Worm (Caenorhabditis elegans) whole organism, L4/young adult: ENCODE measurements around the gene dao-2.

Source experiments
- W03F9.2 ChIP-seq: fragments of 150-350 bp; optimal IDR thresholded peaks from 2 replicates; lab custom pipeline; 2014; ENCODE audit warnings: missing biosample characterization, missing genetic modification characterization
- dao-5 ChIP-seq: sonication (generic microtip); optimal IDR thresholded peaks from 2 replicates; lab custom pipeline; 2016; ENCODE audit warnings: missing genotype, missing genetic modification characterization, moderate library complexity, missing compliant biosample characterization
- him-1 ChIP-seq: sonication (generic microtip); optimal IDR thresholded peaks from 2 replicates; lab custom pipeline; 2016; ENCODE audit warnings: missing genotype, missing genetic modification reagents, missing genetic modification characterization, missing compliant biosample characterization

Gene dao-2

DNA sequence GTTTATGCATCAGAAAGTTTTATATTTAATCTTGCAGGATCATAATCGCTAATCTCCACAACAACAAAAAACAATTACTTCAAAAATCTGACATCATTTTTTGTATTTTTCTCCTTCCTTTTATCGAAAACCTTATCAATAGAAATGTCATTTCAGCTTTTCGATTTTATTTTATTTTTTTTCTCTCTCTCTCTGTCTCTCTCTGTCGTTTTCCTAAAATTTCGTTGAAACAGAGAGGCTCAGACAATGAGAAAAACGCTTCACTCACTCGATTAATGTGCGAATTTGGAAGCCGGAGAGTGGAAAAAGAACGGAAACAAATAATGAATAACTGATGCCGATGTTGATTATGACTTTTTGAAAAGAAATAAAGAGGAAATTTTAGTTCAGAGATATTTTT is 41.4 kb downstream of the dao-2 start:
- peak; percentile 3 for TF ChIP-seq W03F9.2
- TF ChIP-seq dao-5 (tag; lab: Kevin White, UChicago): no peak

ce11 chrII:4604680-4605079 is 41.9 kb downstream of the dao-2 start:
- TF ChIP-seq dao-5 (tag; lab: Kevin White, UChicago) (no peak), W03F9.2 (no peak), him-1 (tag; lab: Kevin White, UChicago) (no peak)

DNA sequence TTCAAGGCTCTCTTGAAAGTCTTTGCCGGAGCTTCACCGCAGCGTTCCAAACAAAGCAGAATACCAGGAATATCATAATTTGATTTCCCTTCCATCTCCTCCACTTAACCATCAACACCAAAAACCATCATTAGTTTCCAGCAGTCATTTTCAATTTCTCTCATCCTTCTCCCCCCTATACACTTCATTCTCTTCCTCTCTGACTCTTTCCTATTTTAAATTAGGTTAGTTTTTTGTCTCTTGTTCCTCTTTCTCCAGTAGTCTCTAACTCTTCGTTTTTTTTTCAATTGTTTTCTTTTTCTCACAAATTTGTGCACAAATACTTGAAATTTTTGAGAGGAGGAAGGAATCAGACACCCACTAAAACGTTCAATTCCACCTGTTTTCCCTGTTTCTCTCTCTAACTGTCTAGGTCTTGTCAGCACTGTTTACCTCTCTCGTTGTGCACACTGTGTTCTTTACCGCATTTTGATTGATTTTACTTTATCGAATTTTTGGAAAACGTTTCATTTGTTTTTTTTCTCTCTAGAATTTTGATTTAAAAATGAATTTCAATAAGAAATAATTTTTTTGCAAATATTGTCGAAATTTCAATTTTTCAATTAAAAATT is 44.0 kb downstream of the dao-2 start:
- no peak for TF ChIP-seq dao-5 (tag; lab: Kevin White, UChicago)
- TF ChIP-seq him-1 (tag; lab: Kevin White, UChicago): no peak
- TF ChIP-seq W03F9.2: no peak

ce11 chrII:4608073-4608472 is 45.3 kb downstream of the dao-2 start, which contains the start of gene F35D11.3:
Gene F35D11.3 (plus strand): TSS chrII:4608372.
- TF ChIP-seq W03F9.2 (no peak), him-1 (tag; lab: Kevin White, UChicago) (no peak), dao-5 (tag; lab: Kevin White, UChicago) (no peak)

- TF ChIP-seq dao-5 (tag; lab: Kevin White, UChicago): no peak
- no peak for TF ChIP-seq W03F9.2
- no peak for TF ChIP-seq him-1 (tag; lab: Kevin White, UChicago)
Observed at ce11 chrII:4612694-4613093, 49.9 kb downstream of the dao-2 start, which contains the start of gene pqn-35. Gene pqn-35 (plus strand): TSS chrII:4612994.
